Worm (Caenorhabditis elegans): ENCODE data around the gene F55A11.7.
A peak's percentile ranks its signal among the peaks of the same experiment; 100 is the strongest.

The F55A11.7 gene

DNA sequence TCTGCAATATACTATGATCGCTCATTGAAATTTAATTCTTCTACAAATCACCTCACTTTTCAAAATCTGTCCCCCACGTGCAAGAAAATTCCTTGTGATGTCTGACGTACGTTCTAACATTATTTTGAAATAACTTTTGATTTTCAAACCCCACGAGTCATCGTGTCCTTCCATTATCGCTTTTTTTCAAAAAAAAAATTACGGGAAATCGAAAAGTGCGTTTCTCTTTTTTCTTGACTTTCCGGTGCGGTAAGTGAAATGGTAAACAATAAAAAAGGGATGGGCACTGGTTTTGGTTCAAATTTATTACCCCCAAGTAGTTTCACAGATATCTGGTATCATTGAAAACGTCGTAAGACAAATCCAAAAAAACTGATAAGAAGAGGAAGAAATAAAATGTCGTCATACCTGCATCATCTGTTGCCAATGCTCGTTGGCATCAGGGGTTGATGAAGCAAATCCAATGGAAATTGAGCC lies 16.3 kb upstream of the F55A11.7 start:
- TF ChIP-seq sma-9 (GFP tag; optimal IDR thresholded peaks at IDR 0.05) (peak; percentile 88), sma-9 (tag; optimal IDR thresholded peaks at IDR 0.05) (no peak), skn-1 (tag; optimal IDR thresholded peaks at IDR 0.05) (no peak), peb-1 (tag; optimal IDR thresholded peaks at IDR 0.05) (no peak), nhr-23 (tag; optimal IDR thresholded peaks at IDR 0.05) (no peak), elt-1 (tag; optimal IDR thresholded peaks at IDR 0.05) (no peak), nhr-25 (tag; optimal IDR thresholded peaks at IDR 0.05) (peak; percentile 45), ama-1 (optimal IDR thresholded peaks at IDR 0.05) (no peak), sma-3 (GFP tag; optimal IDR thresholded peaks at IDR 0.05) (peak; percentile 63), nhr-129 (tag; optimal IDR thresholded peaks at IDR 0.05) (peak; percentile 68), nhr-21 (tag; optimal IDR thresholded peaks at IDR 0.05) (no peak), mab-5 (tag; optimal IDR thresholded peaks at IDR 0.05) (no peak), nhr-12 (tag; optimal IDR thresholded peaks at IDR 0.05) (no peak), lsy-2 (tag; optimal IDR thresholded peaks at IDR 0.05) (peak in 1 of 2 experiments; percentile 14), egl-27 (tag; optimal IDR thresholded peaks at IDR 0.05) (no peak), lin-11 (tag; optimal IDR thresholded peaks at IDR 0.05) (no peak), zag-1 (tag; optimal IDR thresholded peaks at IDR 0.05) (no peak), sem-4 (tag; optimal IDR thresholded peaks at IDR 0.05) (no peak), blmp-1 (tag; optimal IDR thresholded peaks at IDR 0.05; ENCODE audit: insufficient read depth) (peak; percentile 72)

- TF ChIP-seq sem-4 (tag; optimal IDR thresholded peaks at IDR 0.05) (peak; percentile 71), lin-13 (GFP tag; optimal IDR thresholded peaks at IDR 0.05) (no peak), aly-2 (tag; optimal IDR thresholded peaks at IDR 0.05) (no peak), F13H6.1 (tag; optimal IDR thresholded peaks at IDR 0.05) (peak; percentile 79), snpc-4 (tag; optimal IDR thresholded peaks at IDR 0.05) (no peak), unc-55 (GFP tag; optimal IDR thresholded peaks at IDR 0.05) (no peak), mbf-1 (tag; optimal IDR thresholded peaks at IDR 0.05) (no peak), ZK546.5 (tag; optimal IDR thresholded peaks at IDR 0.05) (no peak), peb-1 (tag; optimal IDR thresholded peaks at IDR 0.05) (no peak), sma-3 (GFP tag; optimal IDR thresholded peaks at IDR 0.05) (peak; percentile 99), lsy-2 (tag; optimal IDR thresholded peaks at IDR 0.05) (peak in 1 of 2 experiments; percentile 60), nhr-11 (tag; optimal IDR thresholded peaks at IDR 0.05) (no peak), zag-1 (tag; optimal IDR thresholded peaks at IDR 0.05) (no peak), gmeb-1 (tag; optimal IDR thresholded peaks at IDR 0.05) (peak; percentile 57), nhr-25 (tag; optimal IDR thresholded peaks at IDR 0.05) (peak; percentile 96), fos-1 (tag; optimal IDR thresholded peaks at IDR 0.05) (peak; percentile 61), mdl-1 (tag; optimal IDR thresholded peaks at IDR 0.05) (peak; percentile 79 to 89), ztf-11 (tag; optimal IDR thresholded peaks at IDR 0.05) (no peak), nhr-77 (tag; optimal IDR thresholded peaks at IDR 0.05) (no peak), alr-1 (tag; optimal IDR thresholded peaks at IDR 0.05) (no peak), ceh-16 (tag; optimal IDR thresholded peaks at IDR 0.05) (no peak), sma-9 (GFP tag; optimal IDR thresholded peaks at IDR 0.05) (peak; percentile 99), sma-9 (tag; optimal IDR thresholded peaks at IDR 0.05) (peak; percentile 15), unc-39 (tag; optimal IDR thresholded peaks at IDR 0.05) (no peak), nhr-237 (tag; optimal IDR thresholded peaks at IDR 0.05) (no peak), C34F6.9 (tag; optimal IDR thresholded peaks at IDR 0.05) (no peak), ceh-82 (tag; optimal IDR thresholded peaks at IDR 0.05) (no peak), Y55F3AM.14 (GFP tag; optimal IDR thresholded peaks at IDR 0.05) (peak; percentile 83), ama-1 (optimal IDR thresholded peaks at IDR 0.05) (no peak), nhr-12 (tag; optimal IDR thresholded peaks at IDR 0.05) (no peak), nhr-23 (tag; optimal IDR thresholded peaks at IDR 0.05) (no peak), lin-39 (tag; optimal IDR thresholded peaks at IDR 0.05) (no peak), ztf-4 (tag; optimal IDR thresholded peaks at IDR 0.05) (no peak), elt-1 (tag; optimal IDR thresholded peaks at IDR 0.05) (no peak), lin-11 (tag; optimal IDR thresholded peaks at IDR 0.05) (no peak), R02D3.7 (tag; optimal IDR thresholded peaks at IDR 0.05) (no peak), mab-5 (tag; optimal IDR thresholded peaks at IDR 0.05) (no peak), nhr-21 (tag; optimal IDR thresholded peaks at IDR 0.05) (peak; percentile 99), blmp-1 (tag; optimal IDR thresholded peaks at IDR 0.05; ENCODE audit: insufficient read depth) (peak; percentile 97), crh-2 (tag; optimal IDR thresholded peaks at IDR 0.05) (peak; percentile 84), ztf-1 (GFP tag; conservative IDR thresholded peaks at IDR 0.05) (no peak), unc-62 (GFP tag; optimal IDR thresholded peaks at IDR 0.05) (no peak), skn-1 (tag; optimal IDR thresholded peaks at IDR 0.05) (no peak), egl-27 (tag; optimal IDR thresholded peaks at IDR 0.05) (peak; percentile 91), nhr-6 (tag; optimal IDR thresholded peaks at IDR 0.05) (peak; percentile 54), dmd-4 (tag; optimal IDR thresholded peaks at IDR 0.05) (no peak), elt-3 (tag; optimal IDR thresholded peaks at IDR 0.05) (no peak), nhr-129 (tag; optimal IDR thresholded peaks at IDR 0.05) (peak; percentile 31), nhr-10 (tag; optimal IDR thresholded peaks at IDR 0.05) (no peak)
Observed at ce11 chrV:11802508-11802907, 15.3 kb upstream of the F55A11.7 start.

Measured in whole organism, L2 larva.